Worm (Caenorhabditis elegans) whole organism, young adult: ENCODE measurements around the gene cld-9.

Source experiments
- B0019.2 ChIP-seq: fragments of 200-800 bp; sonication (Bioruptor generic); conservative IDR thresholded peaks from 2 replicates; pipeline ENCODE4 v1.3.6; 2022; ENCODE audit warnings: missing genetic modification reagents, missing genetic modification characterization, missing compliant biosample characterization
- C06A6.2 ChIP-seq: fragments of 200-800 bp; sonication (Bioruptor generic); conservative IDR thresholded peaks from 2 replicates; pipeline ENCODE4 v1.3.6; 2022; ENCODE audit warnings: missing genetic modification characterization, missing compliant biosample characterization
- F10E7.11 ChIP-seq: sonication (generic microtip); optimal IDR thresholded peaks from 2 replicates; lab custom pipeline; 2017; ENCODE audit warnings: mild to moderate bottlenecking, missing genetic modification characterization, moderate library complexity, missing compliant biosample characterization
- F33H1.4 ChIP-seq: fragments of 200-800 bp; sonication (Bioruptor generic); IDR thresholded peaks from 2 replicates; pipeline ENCODE4 v1.3.6; 2022; ENCODE audit warnings: missing genetic modification reagents, missing genetic modification characterization, missing compliant biosample characterization
- F57A8.1 ChIP-seq: fragments of 200-800 bp; sonication (Bioruptor generic); optimal IDR thresholded peaks from 2 replicates; lab custom pipeline; 2018; ENCODE audit warnings: mild to moderate bottlenecking, missing genetic modification characterization, moderate library complexity, missing compliant biosample characterization
- T26A5.8 ChIP-seq: sonication (generic microtip); optimal IDR thresholded peaks from 2 replicates; lab custom pipeline; 2016; ENCODE audit warnings: missing genetic modification characterization, missing compliant biosample characterization
- Y53F4B.3 ChIP-seq: fragments of 200-800 bp; sonication (Bioruptor generic); IDR thresholded peaks from 2 replicates; pipeline ENCODE4 v1.3.6; 2022; ENCODE audit warnings: missing genetic modification reagents, missing genetic modification characterization, missing compliant biosample characterization
- akir-1 ChIP-seq: fragments of 200-800 bp; sonication (Bioruptor generic); optimal IDR thresholded peaks from 2 replicates; lab custom pipeline; 2018; ENCODE audit warnings: mild to moderate bottlenecking, missing genetic modification characterization, moderate library complexity, missing compliant biosample characterization
- ama-1 ChIP-seq, 3 experiments: fragments of 150-350 bp in 1 of 3; sonication (generic microtip) in 2 of 3; optimal IDR thresholded peaks; 2 replicates each; lab custom pipeline; 2014 to 2018; ENCODE audit warnings: missing biosample characterization in 2 of 3, missing genetic modification characterization in 2 of 3, missing genetic modification reagents in 2 of 3
- athp-1 ChIP-seq: sonication (generic microtip); optimal IDR thresholded peaks from 2 replicates; lab custom pipeline; 2017; ENCODE audit warnings: mild to moderate bottlenecking, missing genetic modification characterization, missing compliant biosample characterization
- attf-3 ChIP-seq: fragments of 200-800 bp; sonication (Bioruptor generic); conservative IDR thresholded peaks from 2 replicates; pipeline ENCODE4 v1.3.6; 2022; ENCODE audit warnings: missing genetic modification reagents, missing genetic modification characterization, missing compliant biosample characterization
- ceh-100 ChIP-seq: fragments of 200-800 bp; sonication (Bioruptor generic); IDR thresholded peaks from 2 replicates; pipeline ENCODE4 v1.3.6; 2022; ENCODE audit warnings: missing genetic modification reagents, missing genetic modification characterization, missing compliant biosample characterization
- dpff-1 ChIP-seq: sonication (generic microtip); optimal IDR thresholded peaks from 2 replicates; lab custom pipeline; 2017; ENCODE audit warnings: mild to moderate bottlenecking, missing genetic modification characterization, missing compliant biosample characterization
- egl-18 ChIP-seq: fragments of 200-800 bp; sonication (Bioruptor generic); IDR thresholded peaks from 2 replicates; pipeline ENCODE4 v1.3.6; 2022; ENCODE audit warnings: missing genetic modification reagents, missing genetic modification characterization, missing compliant biosample characterization
- egl-44 ChIP-seq: fragments of 200-800 bp; sonication (Bioruptor generic); IDR thresholded peaks from 2 replicates; pipeline ENCODE4 v1.3.6; 2022; ENCODE audit warnings: missing genetic modification reagents, missing genetic modification characterization, missing compliant biosample characterization
- gei-17 ChIP-seq: fragments of 200-800 bp; sonication (Bioruptor generic); optimal IDR thresholded peaks from 2 replicates; lab custom pipeline; 2018; ENCODE audit warnings: mild to moderate bottlenecking, missing genetic modification characterization, missing compliant biosample characterization
- hmg-1.2 ChIP-seq: fragments of 200-800 bp; sonication (Bioruptor generic); IDR thresholded peaks from 2 replicates; pipeline ENCODE4 v1.3.6; 2022; ENCODE audit warnings: missing genetic modification reagents, missing genetic modification characterization, missing compliant biosample characterization
- lag-1 ChIP-seq: fragments of 200-800 bp; sonication (Bioruptor generic); IDR thresholded peaks from 2 replicates; pipeline ENCODE4 v1.3.6; 2022; ENCODE audit warnings: missing genetic modification reagents, missing genetic modification characterization, missing compliant biosample characterization
- lin-35 ChIP-seq, 3 experiments: fragments of 150-350 bp in 2 of 3; sonication (generic microtip) in 1 of 3; optimal IDR thresholded peaks; 2 replicates each; lab custom pipeline; 2014 to 2018; ENCODE audit warnings: missing biosample characterization in 3 of 3, missing genetic modification characterization in 3 of 3, missing genetic modification reagents in 3 of 3
- mel-28 ChIP-seq: sonication (generic microtip); optimal IDR thresholded peaks from 2 replicates; lab custom pipeline; 2016; ENCODE audit warnings: borderline replicate concordance, mild to moderate bottlenecking, missing genetic modification characterization, missing compliant biosample characterization
- mes-4 ChIP-seq: sonication (generic microtip); optimal IDR thresholded peaks from 2 replicates; lab custom pipeline; 2016; ENCODE audit warnings: missing genotype, missing genetic modification characterization, missing compliant biosample characterization
- nfya-1 ChIP-seq: sonication (generic microtip); optimal IDR thresholded peaks from 2 replicates; lab custom pipeline; 2017; ENCODE audit warnings: antibody characterized with exemption, missing compliant biosample characterization, missing genetic modification characterization, borderline replicate concordance; ENCODE audit not compliant: insufficient read depth
- rpc-1 ChIP-seq, 2 experiments: fragments of 150-350 bp in 1 of 2; sonication (generic microtip) in 1 of 2; optimal IDR thresholded peaks; 2 replicates each; lab custom pipeline; 2014 to 2018; ENCODE audit warnings: missing biosample characterization in 1 of 2, missing genetic modification characterization in 1 of 2, missing genetic modification reagents in 1 of 2, missing genotype in 1 of 2
- sdz-38 ChIP-seq: sonication (generic microtip); optimal IDR thresholded peaks from 2 replicates; lab custom pipeline; 2016; ENCODE audit warnings: missing genotype, missing genetic modification characterization, missing compliant biosample characterization
- tlf-1 ChIP-seq: fragments of 200-800 bp; sonication (Bioruptor generic); optimal IDR thresholded peaks from 2 replicates; lab custom pipeline; 2018; ENCODE audit warnings: mild to moderate bottlenecking, missing genetic modification characterization, missing compliant biosample characterization
- zfh-2 ChIP-seq: fragments of 200-800 bp; sonication (Bioruptor generic); conservative IDR thresholded peaks from 2 replicates; pipeline ENCODE4 v1.3.6; 2022; ENCODE audit warnings: missing genetic modification reagents, missing genetic modification characterization, missing compliant biosample characterization
- ztf-25 ChIP-seq: fragments of 200-800 bp; sonication (Bioruptor generic); IDR thresholded peaks from 2 replicates; pipeline ENCODE4 v1.3.6; 2022; ENCODE audit warnings: missing genetic modification reagents, missing genetic modification characterization, missing compliant biosample characterization
- ztf-28 ChIP-seq: fragments of 200-800 bp; sonication (Bioruptor generic); IDR thresholded peaks from 2 replicates; pipeline ENCODE4 v1.3.6; 2022; ENCODE audit warnings: missing genetic modification reagents, missing genetic modification characterization, missing compliant biosample characterization

cld-9 gene

DNA sequence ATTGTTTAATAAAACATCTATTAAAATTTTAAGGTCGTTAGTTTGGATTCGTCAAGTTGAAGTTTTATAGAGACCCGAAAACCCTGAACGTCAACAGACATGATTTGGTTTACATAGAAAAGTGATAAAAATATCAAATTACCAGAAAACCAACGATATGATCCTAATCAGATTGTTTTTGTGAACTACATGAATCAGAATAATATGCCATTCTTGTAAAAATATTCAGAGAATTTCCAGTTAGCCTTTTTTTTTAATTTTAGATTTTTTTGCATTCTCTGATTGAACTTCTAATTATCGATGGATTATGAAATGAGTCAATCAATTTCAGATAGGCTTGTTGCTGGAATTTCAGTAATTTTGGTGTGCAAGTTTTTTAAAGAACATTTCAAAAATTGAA is 40.6 kb downstream of the cld-9 start, which contains the start of gene srx-96:
Gene srx-96 (plus strand): TSS at position 301 of the 400 bp plus-strand sequence.
- TF ChIP-seq athp-1 (tag; lab: Kevin White, UChicago) (no peak), attf-3 (no peak), Y53F4B.3 (GFP tag; lab: Robert Waterston, UW) (no peak), mel-28 (tag; lab: Kevin White, UChicago) (no peak), B0019.2 (no peak), sdz-38 (tag; lab: Kevin White, UChicago) (no peak), ama-1 (optimal IDR thresholded peaks at IDR 0.05; lab: Kevin White, UChicago) (no peak), ama-1 (GFP tag; optimal IDR thresholded peaks at IDR 0.05; lab: Kevin White, UChicago) (no peak), rpc-1 (optimal IDR thresholded peaks at IDR 0.05; lab: Kevin White, UChicago) (no peak), rpc-1 (tag; optimal IDR thresholded peaks at IDR 0.05; lab: Kevin White, UChicago) (no peak)

- TF ChIP-seq dpff-1 (no peak), rpc-1 (optimal IDR thresholded peaks at IDR 0.05; lab: Kevin White, UChicago) (no peak), rpc-1 (tag; optimal IDR thresholded peaks at IDR 0.05; lab: Kevin White, UChicago) (no peak), T26A5.8 (no peak), egl-18 (GFP tag; lab: Robert Waterston, UW) (no peak), egl-44 (GFP tag; lab: Robert Waterston, UW) (no peak), tlf-1 (no peak), B0019.2 (no peak), gei-17 (no peak), F33H1.4 (no peak), ztf-25 (GFP tag; lab: Robert Waterston, UW) (no peak), lin-35 (GFP tag; optimal IDR thresholded peaks at IDR 0.05; lab: Kevin White, UChicago) (no peak), hmg-1.2 (no peak), zfh-2 (GFP tag; lab: Robert Waterston, UW) (no peak), akir-1 (GFP tag; lab: Kevin White, UChicago) (no peak), ztf-28 (GFP tag; lab: Robert Waterston, UW) (no peak), F57A8.1 (GFP tag; lab: Kevin White, UChicago) (no peak), C06A6.2 (GFP tag; lab: Robert Waterston, UW) (no peak), ceh-100 (GFP tag; lab: Robert Waterston, UW) (no peak)
Measured at ce11 chrV:13707295-13707694, 44.4 kb downstream of the cld-9 start, which contains the start of gene hlh-34. Gene hlh-34 (minus strand): TSS chrV:13707395.

- TF ChIP-seq Y53F4B.3 (GFP tag; lab: Robert Waterston, UW) (no peak), mes-4 (tag; lab: Kevin White, UChicago) (no peak), lag-1 (no peak), attf-3 (no peak), nfya-1 (tag; lab: Kevin White, UChicago) (no peak), F10E7.11 (tag; lab: Kevin White, UChicago) (no peak)
Measured at ce11 chrV:13703960-13704359, 47.7 kb downstream of the cld-9 start, which contains the start of gene T01D3.3. Gene T01D3.3 (plus strand): TSS chrV:13704271.
